Fruit fly (Drosophila melanogaster) whole organism, wandering third instar larva: ENCODE data around the gene Dnaaf4.

Source experiments
- Abd-B ChIP-seq: fragments of >200 bp; optimal IDR thresholded peaks from 2 replicates; lab custom pipeline; 2017; ENCODE audit warnings: missing biosample characterization, missing genetic modification characterization
- CG32264 ChIP-seq: fragments of 200-800 bp; sonication (Bioruptor generic); optimal IDR thresholded peaks from 2 replicates; lab custom pipeline; 2016; ENCODE audit warnings: missing biosample characterization, missing genetic modification characterization
- CG9705 ChIP-seq: fragments of 200-800 bp; sonication (Bioruptor generic); optimal IDR thresholded peaks from 2 replicates; lab custom pipeline; 2018; ENCODE audit warnings: missing biosample characterization, mild to moderate bottlenecking, missing genetic modification characterization
- CrebA ChIP-seq: fragments of 200-800 bp; sonication (Bioruptor generic); optimal IDR thresholded peaks from 2 replicates; lab custom pipeline; 2016; ENCODE audit warnings: missing biosample characterization, mild to moderate bottlenecking, missing genetic modification characterization, borderline replicate concordance
- Dfd ChIP-seq: fragments of >200 bp; optimal IDR thresholded peaks from 2 replicates; lab custom pipeline; 2017; ENCODE audit warnings: missing biosample characterization, missing genetic modification characterization
- Dif ChIP-seq: fragments of 200-275, 200-300 bp; sonication (Bioruptor generic); optimal IDR thresholded peaks from 2 replicates; lab custom pipeline; 2018; ENCODE audit warnings: missing biosample characterization, missing genetic modification characterization; ENCODE audit not compliant: partially characterized antibody
- GATAd ChIP-seq: sonication (Bioruptor generic); optimal IDR thresholded peaks from 2 replicates; lab custom pipeline; 2016; ENCODE audit warnings: missing biosample characterization, missing genetic modification characterization
- HLH106 ChIP-seq: fragments of 200-800 bp; optimal IDR thresholded peaks from 3 replicates; lab custom pipeline; 2019; ENCODE audit warnings: missing biosample characterization, mild to moderate bottlenecking, missing genetic modification characterization, moderate library complexity
- Hnf4 ChIP-seq: fragments of 200-800 bp; sonication (Bioruptor generic); optimal IDR thresholded peaks from 2 replicates; lab custom pipeline; 2016; ENCODE audit warnings: missing biosample characterization, mild to moderate bottlenecking, missing genetic modification characterization
- Hr78 ChIP-seq: fragments of >200 bp; optimal IDR thresholded peaks from 2 replicates; lab custom pipeline; 2017; ENCODE audit warnings: missing biosample characterization, missing genetic modification characterization
- Hr83 ChIP-seq: fragments of 200-300 bp; sonication (Bioruptor generic); optimal IDR thresholded peaks from 2 replicates; lab custom pipeline; 2016; ENCODE audit warnings: missing biosample characterization, mild to moderate bottlenecking, missing genetic modification characterization, moderate library complexity; ENCODE audit not compliant: poor library complexity, severe bottlenecking
- Jra ChIP-seq: sonication (Bioruptor generic); optimal IDR thresholded peaks from 2 replicates; lab custom pipeline; 2016; ENCODE audit warnings: missing biosample characterization, missing genetic modification characterization
- Mio ChIP-seq: sonication (Bioruptor generic); optimal IDR thresholded peaks from 2 replicates; lab custom pipeline; 2016; ENCODE audit warnings: missing biosample characterization, missing genetic modification characterization
- Myc ChIP-seq: fragments of >200 bp; optimal IDR thresholded peaks from 2 replicates; lab custom pipeline; 2017
- N ChIP-seq: fragments of >200 bp; optimal IDR thresholded peaks from 2 replicates; lab custom pipeline; 2018; ENCODE audit warnings: missing biosample characterization, missing external identifiers, missing genetic modification characterization
- OdsH ChIP-seq: fragments of 200-800 bp; sonication (Bioruptor generic); optimal IDR thresholded peaks from 2 replicates; lab custom pipeline; 2016; ENCODE audit warnings: missing biosample characterization, mild to moderate bottlenecking, missing genetic modification characterization
- Rel ChIP-seq, 2 experiments: fragments of 200-800 bp; sonication (Bioruptor generic) in 1 of 2; optimal IDR thresholded peaks; 2 replicates in 1 of 2; 3 replicates in 1 of 2; lab custom pipeline; 2016 to 2019; ENCODE audit warnings: mild to moderate bottlenecking in 2 of 2, missing biosample characterization in 2 of 2, missing genetic modification characterization in 2 of 2, moderate library complexity in 1 of 2
- Sp1 ChIP-seq: fragments of 200-800 bp; sonication (Bioruptor generic); optimal IDR thresholded peaks from 3 replicates; lab custom pipeline; 2019; ENCODE audit warnings: missing biosample characterization, mild to moderate bottlenecking, missing genetic modification characterization, moderate library complexity
- Vsx2 ChIP-seq: fragments of 200-300, 225-300 bp; sonication (Bioruptor generic); optimal IDR thresholded peaks from 2 replicates; lab custom pipeline; 2018; ENCODE audit warnings: missing biosample characterization, missing genetic modification characterization; ENCODE audit not compliant: partially characterized antibody
- br ChIP-seq: fragments of 200-800 bp; sonication (Bioruptor generic); optimal IDR thresholded peaks from 2 replicates; lab custom pipeline; 2016; ENCODE audit warnings: missing biosample characterization, missing genetic modification characterization
- brk ChIP-seq: fragments of 200-800 bp; sonication (Bioruptor generic); optimal IDR thresholded peaks from 2 replicates; lab custom pipeline; 2016; ENCODE audit warnings: missing biosample characterization, mild to moderate bottlenecking, missing genetic modification characterization
- dl ChIP-seq, 2 experiments: fragments of 175-275, 200-275 bp in 1 of 2; fragments of 200-275 bp in 1 of 2; sonication (Bioruptor generic); optimal IDR thresholded peaks; lab custom pipeline; 2018; ENCODE audit warnings: mild to moderate bottlenecking in 2 of 2, missing biosample characterization in 2 of 2, missing genetic modification characterization in 2 of 2, moderate library complexity in 2 of 2; ENCODE audit not compliant: partially characterized antibody in 2 of 2, insufficient read depth in 1 of 2
- dmrt93B ChIP-seq: fragments of 200-800 bp; sonication (Bioruptor generic); optimal IDR thresholded peaks from 2 replicates; lab custom pipeline; 2018; ENCODE audit warnings: missing biosample characterization, mild to moderate bottlenecking, missing genetic modification characterization
- dsf ChIP-seq: sonication (Bioruptor generic); optimal IDR thresholded peaks from 2 replicates; lab custom pipeline; 2016; ENCODE audit warnings: missing biosample characterization, missing genetic modification characterization, borderline replicate concordance
- ey ChIP-seq: fragments of 200-800 bp; sonication (Bioruptor generic); optimal IDR thresholded peaks from 2 replicates; lab custom pipeline; 2016; ENCODE audit warnings: missing biosample characterization, missing genetic modification characterization
- foxo ChIP-seq, 2 experiments: fragments of 200-800 bp; sonication (Bioruptor generic); optimal IDR thresholded peaks; 2 replicates in 1 of 2; 3 replicates in 1 of 2; lab custom pipeline; 2016 to 2017; ENCODE audit warnings: missing biosample characterization in 2 of 2, missing genetic modification characterization in 2 of 2
- fru ChIP-seq: fragments of 200-800 bp; sonication (Bioruptor generic); optimal IDR thresholded peaks from 3 replicates; lab custom pipeline; 2016; ENCODE audit warnings: missing biosample characterization, mild to moderate bottlenecking, missing genetic modification characterization
- h ChIP-seq: fragments of 200-800 bp; sonication (Bioruptor generic); optimal IDR thresholded peaks from 3 replicates; lab custom pipeline; 2016; ENCODE audit warnings: missing biosample characterization, mild to moderate bottlenecking, missing genetic modification characterization
- jim ChIP-seq: fragments of 175-275, 200-325 bp; sonication (Bioruptor generic); optimal IDR thresholded peaks from 2 replicates; lab custom pipeline; 2016; ENCODE audit warnings: missing biosample characterization, mild to moderate bottlenecking, missing genetic modification characterization
- pan ChIP-seq: fragments of >200 bp; optimal IDR thresholded peaks from 2 replicates; lab custom pipeline; 2017
- psq ChIP-seq: fragments of 200-800 bp; sonication (Bioruptor generic); optimal IDR thresholded peaks from 3 replicates; lab custom pipeline; 2017; ENCODE audit warnings: missing biosample characterization, mild to moderate bottlenecking, missing genetic modification characterization, moderate library complexity
- rgr ChIP-seq: fragments of 200-800 bp; sonication (Bioruptor generic); optimal IDR thresholded peaks from 3 replicates; lab custom pipeline; 2016; ENCODE audit warnings: missing biosample characterization, mild to moderate bottlenecking, missing genetic modification characterization
- sage ChIP-seq: fragments of 200-800 bp; sonication (Bioruptor generic); optimal IDR thresholded peaks from 2 replicates; lab custom pipeline; 2016; ENCODE audit warnings: missing biosample characterization, mild to moderate bottlenecking, missing genetic modification characterization
- sv ChIP-seq: fragments of 200-800 bp; sonication (Bioruptor generic); optimal IDR thresholded peaks from 3 replicates; lab custom pipeline; 2016; ENCODE audit warnings: missing biosample characterization, missing genetic modification characterization
- tai ChIP-seq: sonication (Bioruptor generic); optimal IDR thresholded peaks from 2 replicates; lab custom pipeline; 2016; ENCODE audit warnings: missing biosample characterization, missing genetic modification characterization
- usp ChIP-seq: fragments of >200 bp; optimal IDR thresholded peaks from 2 replicates; lab custom pipeline; 2017; ENCODE audit warnings: missing biosample characterization, missing genetic modification characterization
- woc ChIP-seq: sonication (Bioruptor generic); optimal IDR thresholded peaks from 2 replicates; lab custom pipeline; 2016; ENCODE audit warnings: missing biosample characterization, mild to moderate bottlenecking, missing genetic modification characterization

The Dnaaf4 gene

dm6 chr2L:11119966-11120517 lies 1.5 kb downstream of the Dnaaf4 start, which contains the start of gene CG6230:
Gene CG6230 (minus strand): TSS chr2L:11120319.
- TF ChIP-seq br (GFP tag; lab: Kevin White, UChicago), result no peak
- peak; percentile 14 for TF ChIP-seq Hr83 (GFP tag; lab: Kevin White, UChicago)

- TF ChIP-seq tai (GFP tag; lab: Kevin White, UChicago) (no peak), sage (GFP tag; lab: Kevin White, UChicago) (no peak), Rel (GFP tag; optimal IDR thresholded peaks at IDR 0.05; lab: Kevin White, UChicago) (no peak), Rel (tag; optimal IDR thresholded peaks at IDR 0.05; lab: Kevin White, UChicago) (no peak), sv (no peak), CG9705 (no peak), dsf (GFP tag; lab: Kevin White, UChicago) (no peak), Vsx2 (no peak), N (no peak), OdsH (no peak), usp (GFP tag; lab: Kevin White, UChicago) (no peak), dmrt93B (no peak), br (GFP tag; lab: Kevin White, UChicago) (no peak), Myc (lab: Kevin White, UChicago) (no peak), GATAd (GFP tag; lab: Kevin White, UChicago) (no peak), fru (no peak), Hr78 (GFP tag; lab: Kevin White, UChicago) (no peak), woc (GFP tag; lab: Kevin White, UChicago) (no peak)
- TF ChIP-seq, all 38 proteins: peak for 0
Observed at dm6 chr2L:11113714-11114113, 7.8 kb downstream of the Dnaaf4 start, which contains the start of gene Gr32a. Gene Gr32a (plus strand): TSS chr2L:11114014.

- TF ChIP-seq CG9705, result no peak
- no peak for TF ChIP-seq jim
- TF ChIP-seq Rel (GFP tag; optimal IDR thresholded peaks at IDR 0.05; lab: Kevin White, UChicago), result peak; percentile 16
- no peak for TF ChIP-seq Rel (tag; optimal IDR thresholded peaks at IDR 0.05; lab: Kevin White, UChicago)
- TF ChIP-seq dl (GFP tag; optimal IDR thresholded peaks at IDR 0.05; lab: Kevin White, UChicago; ENCODE audit: insufficient read depth in 1 of 2, partially characterized antibody in 2 of 2), result no peak
- TF ChIP-seq br (GFP tag; lab: Kevin White, UChicago), result no peak
- no peak for TF ChIP-seq fru
- peak; percentile 63 for TF ChIP-seq psq (GFP tag; lab: Kevin White, UChicago)
- no peak for TF ChIP-seq N
- peak; percentile 81 for TF ChIP-seq Sp1 (GFP tag; lab: Kevin White, UChicago)
- no peak for TF ChIP-seq dsf (GFP tag; lab: Kevin White, UChicago)
- TF ChIP-seq OdsH, result peak; percentile 79
- no peak for TF ChIP-seq Hnf4 (GFP tag; lab: Kevin White, UChicago)
- peak; percentile 47 for TF ChIP-seq Jra
- TF ChIP-seq sv, result peak; percentile 35
- peak; percentile 75 for TF ChIP-seq HLH106 (tag; lab: Kevin White, UChicago)
- no peak for TF ChIP-seq sage (GFP tag; lab: Kevin White, UChicago)
- peak; percentile 76 for TF ChIP-seq ey
- no peak for TF ChIP-seq tai (GFP tag; lab: Kevin White, UChicago)
- TF ChIP-seq Vsx2, result no peak
- TF ChIP-seq CG32264, result no peak
Observed at dm6 chr2L:11113011-11113528, 8.4 kb downstream of the Dnaaf4 start, which contains the start of gene Idua. Gene Idua (minus strand): TSS chr2L:11113061.

- TF ChIP-seq Jra, result peak; percentile 97
- TF ChIP-seq HLH106 (tag; lab: Kevin White, UChicago), result peak; percentile 98
- peak; percentile 88 for TF ChIP-seq CG32264
- peak; percentile 94 for TF ChIP-seq dsf (GFP tag; lab: Kevin White, UChicago)
- TF ChIP-seq CrebA, result no peak
- TF ChIP-seq rgr (GFP tag; lab: Kevin White, UChicago), result peak; percentile 98
- TF ChIP-seq br (GFP tag; lab: Kevin White, UChicago), result peak; percentile 97
- TF ChIP-seq Mio (GFP tag; lab: Kevin White, UChicago), result peak; percentile 87
- no peak for TF ChIP-seq usp (GFP tag; lab: Kevin White, UChicago)
- peak; percentile 94 for TF ChIP-seq Hr83 (GFP tag; lab: Kevin White, UChicago)
- peak; percentile 87 for TF ChIP-seq jim
- TF ChIP-seq Sp1 (GFP tag; lab: Kevin White, UChicago), result peak; percentile 97
- TF ChIP-seq N, result no peak
- TF ChIP-seq Abd-B (GFP tag; lab: Kevin White, UChicago), result no peak
- peak; percentile 97 for TF ChIP-seq woc (GFP tag; lab: Kevin White, UChicago)
- TF ChIP-seq ey, result peak; percentile 97
- TF ChIP-seq brk (GFP tag; lab: Kevin White, UChicago), result no peak
- TF ChIP-seq Dif (GFP tag; lab: Kevin White, UChicago), result no peak
- peak; percentile 97 for TF ChIP-seq Hnf4 (GFP tag; lab: Kevin White, UChicago)
- peak; percentile 98 for TF ChIP-seq h
- TF ChIP-seq foxo (GFP tag; optimal IDR thresholded peaks at IDR 0.05; lab: Kevin White, UChicago), result peak; percentile 83 to 99
- peak; percentile 97 for TF ChIP-seq CG9705
- TF ChIP-seq psq (GFP tag; lab: Kevin White, UChicago), result peak; percentile 95
- TF ChIP-seq Rel (GFP tag; optimal IDR thresholded peaks at IDR 0.05; lab: Kevin White, UChicago), result peak; percentile 79
- peak; percentile 88 for TF ChIP-seq Rel (tag; optimal IDR thresholded peaks at IDR 0.05; lab: Kevin White, UChicago)
- TF ChIP-seq OdsH, result peak; percentile 97
- peak; percentile 97 for TF ChIP-seq fru
- TF ChIP-seq Dfd (GFP tag; lab: Kevin White, UChicago), result no peak
- TF ChIP-seq dl (GFP tag; optimal IDR thresholded peaks at IDR 0.05; lab: Kevin White, UChicago; ENCODE audit: insufficient read depth in 1 of 2, partially characterized antibody in 2 of 2), result no peak
- no peak for TF ChIP-seq Myc (lab: Kevin White, UChicago)
- peak; percentile 98 for TF ChIP-seq dmrt93B
- TF ChIP-seq tai (GFP tag; lab: Kevin White, UChicago), result no peak
- TF ChIP-seq sage (GFP tag; lab: Kevin White, UChicago), result peak; percentile 93
- TF ChIP-seq pan, result no peak
Observed at dm6 chr2L:11106562-11106962, 15.0 kb downstream of the Dnaaf4 start, which contains the start of gene Reps. Gene Reps (minus strand): TSS chr2L:11106645.
